Fruit fly (Drosophila melanogaster): ENCODE data around the gene mdy.

Gene mdy

DNA sequence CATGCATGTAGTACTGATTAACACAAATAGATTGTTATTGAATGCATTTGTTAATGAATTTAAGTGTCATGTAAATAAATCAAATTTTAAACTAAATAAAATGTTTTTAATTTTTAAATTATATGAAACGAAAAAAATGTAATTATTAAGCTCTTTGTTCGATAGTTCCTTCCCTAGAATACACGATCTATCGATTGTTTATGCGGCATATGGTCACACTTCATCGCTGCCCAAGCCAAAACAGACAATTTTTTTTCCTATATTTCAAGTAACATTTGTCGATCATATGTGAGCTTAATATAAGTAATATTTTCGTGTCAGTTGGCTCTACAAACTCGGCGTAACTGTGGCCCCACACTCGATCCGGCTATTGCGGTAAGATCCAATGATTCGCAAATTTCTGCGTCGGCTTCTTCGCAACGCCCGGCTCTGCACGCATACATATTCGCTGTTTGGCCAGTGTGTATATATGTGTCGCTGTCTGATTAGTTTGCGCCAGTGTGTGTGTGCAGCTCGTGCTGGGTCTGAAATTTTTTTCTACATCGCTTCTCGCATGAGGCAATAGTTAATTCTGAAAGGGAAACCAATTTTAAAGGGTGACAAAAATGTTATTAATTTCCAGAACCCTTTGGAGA is 10.5 kb downstream of the mdy start, which contains the start of gene AspRS-m (continued):
- no peak for TF ChIP-seq CG5180 (GFP tag; optimal IDR thresholded peaks at IDR 0.05)
- peak; percentile 24 for TF ChIP-seq Hsf (GFP tag; optimal IDR thresholded peaks at IDR 0.05)
- no peak for TF ChIP-seq CG10321 (GFP tag; IDR thresholded peaks at IDR 0.05)
- no peak for TF ChIP-seq tx (GFP tag; optimal IDR thresholded peaks at IDR 0.05)
- TF ChIP-seq dysf (GFP tag; IDR thresholded peaks at IDR 0.05): no peak
- TF ChIP-seq dpn (GFP tag; optimal IDR thresholded peaks at IDR 0.05): peak in 1 of 2 experiments; percentile 40
- no peak for TF ChIP-seq luna (GFP tag; optimal IDR thresholded peaks at IDR 0.05)
- peak; percentile 38; the same call in 1 of the 2 replicates for TF ChIP-seq sob (GFP tag; IDR thresholded peaks at IDR 0.05)
- peak; percentile 33 for TF ChIP-seq CG15696 (tag; optimal IDR thresholded peaks at IDR 0.05)
- no peak for TF ChIP-seq prd (optimal IDR thresholded peaks at IDR 0.05)
- 0 out of 3 replicates have a peak, but pooled peaks have one; percentile 18 for TF ChIP-seq prd (GFP tag; IDR thresholded peaks at IDR 0.05)
- no peak for TF ChIP-seq Lpt (GFP tag; optimal IDR thresholded peaks at IDR 0.05)
- no peak for TF ChIP-seq cad (GFP tag; optimal IDR thresholded peaks at IDR 0.05)
- TF ChIP-seq Max (GFP tag; optimal IDR thresholded peaks at IDR 0.05): no peak
- peak; percentile 88 for TF ChIP-seq vnd (GFP tag; IDR thresholded peaks at IDR 0.05; ENCODE audit: partially characterized antibody)
- TF ChIP-seq CG43689 (GFP tag; IDR thresholded peaks at IDR 0.05): no peak
- TF ChIP-seq GATAe (GFP tag; conservative IDR thresholded peaks at IDR 0.05): no peak
- TF ChIP-seq Vsx1 (GFP tag; optimal IDR thresholded peaks at IDR 0.05): no peak
- no peak for TF ChIP-seq ERR (GFP tag; optimal IDR thresholded peaks at IDR 0.05)
- TF ChIP-seq kah (GFP tag; optimal IDR thresholded peaks at IDR 0.05): no peak
- TF ChIP-seq klu (GFP tag; IDR thresholded peaks at IDR 0.05): no peak
- TF ChIP-seq CG2202 (tag; optimal IDR thresholded peaks at IDR 0.05): no peak
- TF ChIP-seq esg (GFP tag; conservative IDR thresholded peaks at IDR 0.05): no peak
- no peak for TF ChIP-seq Hey (tag; optimal IDR thresholded peaks at IDR 0.05)
- TF ChIP-seq tll (GFP tag; optimal IDR thresholded peaks at IDR 0.05): no peak
- 0 out of 2 replicates have a peak, but pooled peaks have one; percentile 14 for TF ChIP-seq CG6272 (GFP tag; IDR thresholded peaks at IDR 0.05)
- peak; percentile 72 for TF ChIP-seq Dref (GFP tag; IDR thresholded peaks at IDR 0.05)
- TF ChIP-seq CG17385 (GFP tag; optimal IDR thresholded peaks at IDR 0.05): peak; percentile 10
- TF ChIP-seq Stat92E (GFP tag; optimal IDR thresholded peaks at IDR 0.05): no peak
- TF ChIP-seq CG8290 (GFP tag; optimal IDR thresholded peaks at IDR 0.05): no peak
- no peak for TF ChIP-seq CG8290 (tag; optimal IDR thresholded peaks at IDR 0.05)
- TF ChIP-seq CG1529 (GFP tag; optimal IDR thresholded peaks at IDR 0.05): no peak
- TF ChIP-seq BEAF-32 (GFP tag; optimal IDR thresholded peaks at IDR 0.05): peak; percentile 88
- no peak for TF ChIP-seq CG8089 (GFP tag; optimal IDR thresholded peaks at IDR 0.05)
- TF ChIP-seq Neu2 (GFP tag; optimal IDR thresholded peaks at IDR 0.05; ENCODE audit: borderline replicate concordance): no peak
- no peak for TF ChIP-seq CG7745 (tag; optimal IDR thresholded peaks at IDR 0.05)
- TF ChIP-seq ems (GFP tag; optimal IDR thresholded peaks at IDR 0.05): no peak
- no peak for TF ChIP-seq grn (GFP tag; optimal IDR thresholded peaks at IDR 0.05)
- peak; percentile 89 for TF ChIP-seq bbx (GFP tag; IDR thresholded peaks at IDR 0.05; ENCODE audit: partially characterized antibody)
- no peak for TF ChIP-seq yki (optimal IDR thresholded peaks at IDR 0.05)
- no peak for TF ChIP-seq shn (GFP tag; optimal IDR thresholded peaks at IDR 0.05)
- no peak for TF ChIP-seq sc (optimal IDR thresholded peaks at IDR 0.05)
- no peak for TF ChIP-seq sc (GFP tag; optimal IDR thresholded peaks at IDR 0.05)
- TF ChIP-seq jigr1 (GFP tag; IDR thresholded peaks at IDR 0.05): no peak; the same call in 2 of the 3 replicates
- peak; percentile 88 for TF ChIP-seq hb (GFP tag; IDR thresholded peaks at IDR 0.05; ENCODE audit: partially characterized antibody)
- no peak for TF ChIP-seq BtbVII (GFP tag; optimal IDR thresholded peaks at IDR 0.05)
- TF ChIP-seq CG10147 (GFP tag; optimal IDR thresholded peaks at IDR 0.05): no peak
- TF ChIP-seq amos (GFP tag; IDR thresholded peaks at IDR 0.05; ENCODE audit: partially characterized antibody): peak; percentile 92
- TF ChIP-seq CG9437 (GFP tag; optimal IDR thresholded peaks at IDR 0.05): no peak
- TF ChIP-seq CG8944 (GFP tag; optimal IDR thresholded peaks at IDR 0.05): no peak
- no peak for TF ChIP-seq CG2712 (tag; optimal IDR thresholded peaks at IDR 0.05)
